Worm (Caenorhabditis elegans): ENCODE measurements around the gene ehn-3.

DNA sequence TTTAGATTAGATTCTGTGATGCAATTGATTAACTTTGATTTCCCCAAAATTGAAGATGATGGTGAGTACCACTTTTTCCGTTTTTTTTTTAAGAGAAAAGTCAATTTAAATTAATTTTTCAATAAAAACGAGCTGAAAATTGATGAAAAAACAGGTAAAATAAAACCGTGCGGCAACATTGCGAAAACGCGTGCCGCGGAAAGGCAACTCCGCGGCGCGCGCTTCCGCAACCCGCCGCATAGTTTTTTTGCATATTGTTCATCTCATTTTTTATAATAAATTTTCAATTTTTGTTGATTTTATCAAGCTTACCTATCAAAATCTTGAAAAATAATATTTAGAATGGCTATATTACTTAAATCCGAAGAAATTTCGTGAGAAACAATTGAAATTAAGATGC lies 48.1 kb downstream of the ehn-3 start:
- TF ChIP-seq blmp-1 (tag; optimal IDR thresholded peaks at IDR 0.05) (no peak), ztf-11 (tag; optimal IDR thresholded peaks at IDR 0.05) (no peak), unc-39 (tag; optimal IDR thresholded peaks at IDR 0.05) (no peak), mep-1 (tag; optimal IDR thresholded peaks at IDR 0.05) (peak; percentile 68), nhr-28 (tag; optimal IDR thresholded peaks at IDR 0.05) (no peak), unc-62 (GFP tag; optimal IDR thresholded peaks at IDR 0.05) (no peak), elt-3 (tag; optimal IDR thresholded peaks at IDR 0.05) (no peak), unc-120 (tag; optimal IDR thresholded peaks at IDR 0.05; ENCODE audit: poor library complexity, severe bottlenecking) (peak; percentile 43), elt-1 (tag; optimal IDR thresholded peaks at IDR 0.05; ENCODE audit: borderline replicate concordance, insufficient read depth) (no peak)
